Fruit fly (Drosophila melanogaster) S2 (cell line): ENCODE measurements around the gene fipi.

ENCODE experiments used
- CG8478 ChIP-seq: fragments of >200 bp; optimal IDR thresholded peaks from 2 replicates; lab custom pipeline; 2018
- CTCF ChIP-seq, 2 experiments: fragments of >200 bp; optimal IDR thresholded peaks; 2 replicates each; lab custom pipeline; 2018

DNA sequence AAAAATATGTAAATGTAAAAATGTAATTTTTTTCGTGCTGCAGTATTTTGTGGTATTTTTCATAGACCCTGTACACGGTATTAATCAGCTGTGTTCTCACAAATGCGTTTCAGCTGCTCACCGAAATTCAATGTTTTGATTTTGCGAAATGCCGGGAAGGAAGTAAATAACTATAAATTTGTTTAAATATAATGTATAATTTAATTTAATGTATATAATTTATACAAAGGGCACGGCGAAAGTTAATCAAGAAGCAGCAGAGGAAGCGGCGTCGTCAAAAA is 620 bp upstream of the fipi start, which contains the start of gene CG3294:
- TF ChIP-seq CG8478 (lab: Kevin White, UChicago): no peak
- TF ChIP-seq CTCF (optimal IDR thresholded peaks at IDR 0.05; lab: Kevin White, UChicago): no peak
